Worm (Caenorhabditis elegans) whole organism, L1 larva: ENCODE measurements around the gene ZK370.6.

Experiments
- C16A3.4 ChIP-seq: fragments of 150-350 bp; optimal IDR thresholded peaks from 2 replicates; lab custom pipeline; 2014; ENCODE audit warnings: missing biosample characterization, missing genetic modification characterization
- C34B4.2 ChIP-seq: sonication (generic microtip); optimal IDR thresholded peaks from 2 replicates; lab custom pipeline; 2017; ENCODE audit warnings: mild to moderate bottlenecking, missing genetic modification characterization, missing compliant biosample characterization
- Y116A8C.19 ChIP-seq: sonication (generic microtip); optimal IDR thresholded peaks from 2 replicates; lab custom pipeline; 2016; ENCODE audit warnings: missing compliant biosample characterization, missing genetic modification characterization, borderline replicate concordance
- alr-1 ChIP-seq: fragments of 200-800 bp; sonication (Bioruptor generic); optimal IDR thresholded peaks from 2 replicates; lab custom pipeline; 2018; ENCODE audit warnings: borderline replicate concordance, mild to moderate bottlenecking, missing genetic modification characterization, missing compliant biosample characterization
- aly-2 ChIP-seq: fragments of 150-350 bp; optimal IDR thresholded peaks from 2 replicates; lab custom pipeline; 2014; ENCODE audit warnings: missing biosample characterization, missing genetic modification characterization
- ama-1 ChIP-seq: fragments of 150-350 bp; optimal IDR thresholded peaks from 2 replicates; lab custom pipeline; 2014
- blmp-1 ChIP-seq: fragments of 150-350 bp; optimal IDR thresholded peaks from 2 replicates; lab custom pipeline; 2014; ENCODE audit warnings: missing biosample characterization, missing genetic modification characterization
- ceh-63 ChIP-seq: fragments of 200-800 bp; sonication (Bioruptor generic); optimal IDR thresholded peaks from 2 replicates; lab custom pipeline; 2018; ENCODE audit warnings: mild to moderate bottlenecking, missing genetic modification characterization, missing compliant biosample characterization
- ceh-82 ChIP-seq, 3 experiments: fragments of 150-350 bp in 1 of 3; sonication (generic microtip) in 2 of 3; optimal IDR thresholded peaks; 2 replicates each; lab custom pipeline; 2014 to 2017; ENCODE audit warnings: missing biosample characterization in 3 of 3, missing genetic modification characterization in 3 of 3
- ces-1 ChIP-seq: fragments of 150-350 bp; optimal IDR thresholded peaks from 2 replicates; lab custom pipeline; 2014; ENCODE audit warnings: missing biosample characterization, missing genetic modification reagents, missing genetic modification characterization
- dpl-1 ChIP-seq, 3 experiments: fragments of 150-350 bp in 2 of 3; sonication (generic microtip) in 1 of 3; optimal IDR thresholded peaks; 2 replicates each; lab custom pipeline; 2014 to 2017; ENCODE audit warnings: missing biosample characterization in 3 of 3, missing genetic modification characterization in 3 of 3, missing genetic modification reagents in 3 of 3
- dsc-1 ChIP-seq: sonication (generic microtip); optimal IDR thresholded peaks from 2 replicates; lab custom pipeline; 2016; ENCODE audit warnings: mild to moderate bottlenecking, missing genetic modification characterization, missing compliant biosample characterization
- efl-1 ChIP-seq, 4 experiments: fragments of 150-350 bp; optimal IDR thresholded peaks in 3 of 4; peaks in 1 of 4; 1 replicate in 1 of 4; 2 replicates in 3 of 4; lab custom pipeline; 2014; ENCODE audit warnings: missing biosample characterization in 2 of 4, missing genetic modification characterization in 2 of 4, missing genetic modification reagents in 2 of 4
- egl-27 ChIP-seq, 2 experiments: fragments of 150-350 bp in 1 of 2; sonication (generic microtip); optimal IDR thresholded peaks; 3 replicates each; lab custom pipeline; 2017 to 2018; ENCODE audit warnings: missing biosample characterization in 2 of 2, missing genetic modification characterization in 2 of 2, missing genetic modification reagents in 2 of 2
- fkh-10 ChIP-seq: sonication (generic microtip); optimal IDR thresholded peaks from 2 replicates; lab custom pipeline; 2017; ENCODE audit warnings: missing biosample characterization, missing genetic modification reagents, missing genetic modification characterization
- fkh-4 ChIP-seq: sonication (generic microtip); optimal IDR thresholded peaks from 2 replicates; lab custom pipeline; 2016; ENCODE audit warnings: missing compliant biosample characterization, missing genetic modification characterization, borderline replicate concordance
- fkh-8 ChIP-seq: sonication (generic microtip); optimal IDR thresholded peaks from 2 replicates; lab custom pipeline; 2016; ENCODE audit warnings: mild to moderate bottlenecking, missing genetic modification characterization, missing compliant biosample characterization
- fos-1 ChIP-seq: fragments of 150-350 bp; optimal IDR thresholded peaks from 2 replicates; lab custom pipeline; 2014; ENCODE audit warnings: missing biosample characterization, missing genetic modification characterization
- hlh-4 ChIP-seq: sonication (generic microtip); optimal IDR thresholded peaks from 2 replicates; lab custom pipeline; 2016; ENCODE audit warnings: mild to moderate bottlenecking, missing genetic modification characterization, missing compliant biosample characterization
- hpl-2 ChIP-seq: fragments of 150-350 bp; optimal IDR thresholded peaks from 2 replicates; lab custom pipeline; 2014; ENCODE audit warnings: missing biosample characterization, missing genetic modification reagents, missing genetic modification characterization
- irx-1 ChIP-seq: sonication (generic microtip); optimal IDR thresholded peaks from 2 replicates; lab custom pipeline; 2016; ENCODE audit warnings: missing genetic modification characterization, missing compliant biosample characterization
- isw-1 ChIP-seq: fragments of 200-800 bp; sonication (Bioruptor generic); IDR thresholded peaks from 2 replicates; pipeline ENCODE4 v1.3.6; 2022; ENCODE audit warnings: missing genetic modification characterization, missing compliant biosample characterization
- jun-1 ChIP-seq: fragments of 150-350 bp; optimal IDR thresholded peaks from 2 replicates; lab custom pipeline; 2014; ENCODE audit warnings: missing biosample characterization, missing genetic modification reagents, missing genetic modification characterization
- lin-13 ChIP-seq: fragments of 150-350 bp; optimal IDR thresholded peaks from 2 replicates; lab custom pipeline; 2014; ENCODE audit warnings: missing biosample characterization, missing genetic modification reagents, missing genetic modification characterization
- lin-14 ChIP-seq: fragments of 200-800 bp; sonication (Bioruptor generic); optimal IDR thresholded peaks from 2 replicates; lab custom pipeline; 2018; ENCODE audit warnings: mild to moderate bottlenecking, missing genetic modification characterization, moderate library complexity, missing compliant biosample characterization
- lin-15B ChIP-seq: fragments of 150-350 bp; sonication (generic microtip); optimal IDR thresholded peaks from 3 replicates; lab custom pipeline; 2014; ENCODE audit warnings: missing biosample characterization, missing genetic modification characterization
- lin-35 ChIP-seq, 2 experiments: fragments of 150-350 bp; optimal IDR thresholded peaks; 2 replicates each; lab custom pipeline; 2014; ENCODE audit warnings: missing biosample characterization in 2 of 2, missing genetic modification characterization in 2 of 2, missing genetic modification reagents in 2 of 2
- lin-39 ChIP-seq: fragments of 150-350 bp; optimal IDR thresholded peaks from 2 replicates; lab custom pipeline; 2014; ENCODE audit warnings: missing biosample characterization, missing genetic modification reagents, missing genetic modification characterization
- lir-3 ChIP-seq: sonication (generic microtip); optimal IDR thresholded peaks from 2 replicates; lab custom pipeline; 2016; ENCODE audit warnings: mild to moderate bottlenecking, missing genetic modification characterization, moderate library complexity, missing compliant biosample characterization; ENCODE audit not compliant: poor library complexity
- lsy-2 ChIP-seq, 2 experiments: fragments of 150-350 bp; optimal IDR thresholded peaks; 2 replicates each; lab custom pipeline; 2014; ENCODE audit warnings: missing biosample characterization in 2 of 2, missing genetic modification characterization in 2 of 2
- mef-2 ChIP-seq: fragments of 150-350 bp; optimal IDR thresholded peaks from 2 replicates; lab custom pipeline; 2014; ENCODE audit warnings: missing biosample characterization, missing genetic modification characterization
- mep-1 ChIP-seq: fragments of 150-350 bp; optimal IDR thresholded peaks from 2 replicates; lab custom pipeline; 2014; ENCODE audit warnings: missing biosample characterization, missing genetic modification characterization
- nhr-19 ChIP-seq: fragments of 200-800 bp; sonication (Bioruptor generic); conservative IDR thresholded peaks from 2 replicates; pipeline ENCODE4 v1.3.6; 2022; ENCODE audit warnings: missing genetic modification characterization, missing compliant biosample characterization
- nhr-47 ChIP-seq: sonication (generic microtip); optimal IDR thresholded peaks from 2 replicates; lab custom pipeline; 2016; ENCODE audit warnings: mild to moderate bottlenecking, missing genetic modification characterization, moderate library complexity, missing compliant biosample characterization
- nhr-71 ChIP-seq: sonication (generic microtip); optimal IDR thresholded peaks from 2 replicates; lab custom pipeline; 2016; ENCODE audit warnings: mild to moderate bottlenecking, missing genetic modification characterization, moderate library complexity, missing compliant biosample characterization
- nhr-85 ChIP-seq: sonication (generic microtip); peaks from one replicate; lab custom pipeline; 2016; ENCODE audit warnings: missing genetic modification characterization, inconsistent platforms, missing compliant biosample characterization
- nhr-90 ChIP-seq: sonication (generic microtip); optimal IDR thresholded peaks from 2 replicates; lab custom pipeline; 2016; ENCODE audit warnings: mild to moderate bottlenecking, missing genetic modification characterization, missing compliant biosample characterization; ENCODE audit not compliant: poor library complexity
- pqm-1 ChIP-seq: sonication (generic microtip); optimal IDR thresholded peaks from 3 replicates; lab custom pipeline; 2017; ENCODE audit warnings: missing biosample characterization, missing genetic modification characterization
- skn-1 ChIP-seq: fragments of 150-350 bp; optimal IDR thresholded peaks from 2 replicates; lab custom pipeline; 2014; ENCODE audit warnings: missing biosample characterization, missing genetic modification characterization
- snu-23 ChIP-seq: sonication (generic microtip); optimal IDR thresholded peaks from 2 replicates; lab custom pipeline; 2016; ENCODE audit warnings: missing genetic modification characterization, missing compliant biosample characterization
- sox-4 ChIP-seq: sonication (generic microtip); optimal IDR thresholded peaks from 2 replicates; lab custom pipeline; 2016; ENCODE audit warnings: missing genetic modification characterization, missing compliant biosample characterization
- sptf-1 ChIP-seq: fragments of 150-350 bp; optimal IDR thresholded peaks from 2 replicates; lab custom pipeline; 2014; ENCODE audit warnings: missing biosample characterization, missing genetic modification characterization
- sup-37 ChIP-seq: fragments of 200-800 bp; sonication (Bioruptor generic); optimal IDR thresholded peaks from 2 replicates; lab custom pipeline; 2018; ENCODE audit warnings: mild to moderate bottlenecking, missing genetic modification characterization, missing compliant biosample characterization
- swsn-7 ChIP-seq: sonication (generic microtip); optimal IDR thresholded peaks from 2 replicates; lab custom pipeline; 2016; ENCODE audit warnings: missing genetic modification characterization, missing compliant biosample characterization
- unc-62 ChIP-seq: fragments of 150-350 bp; optimal IDR thresholded peaks from 2 replicates; lab custom pipeline; 2014; ENCODE audit warnings: missing biosample characterization, missing genetic modification reagents, missing genetic modification characterization
- unc-98 ChIP-seq: fragments of 200-800 bp; sonication (Bioruptor generic); IDR thresholded peaks from 2 replicates; pipeline ENCODE4 v1.3.6; 2022; ENCODE audit warnings: missing genetic modification characterization, missing compliant biosample characterization
- ztf-11 ChIP-seq, 2 experiments: sonication (generic microtip); optimal IDR thresholded peaks; 2 replicates each; lab custom pipeline; 2016 to 2017; ENCODE audit warnings: missing genetic modification characterization in 2 of 2, missing biosample characterization in 1 of 2, missing compliant biosample characterization in 1 of 2

Gene ZK370.6

DNA sequence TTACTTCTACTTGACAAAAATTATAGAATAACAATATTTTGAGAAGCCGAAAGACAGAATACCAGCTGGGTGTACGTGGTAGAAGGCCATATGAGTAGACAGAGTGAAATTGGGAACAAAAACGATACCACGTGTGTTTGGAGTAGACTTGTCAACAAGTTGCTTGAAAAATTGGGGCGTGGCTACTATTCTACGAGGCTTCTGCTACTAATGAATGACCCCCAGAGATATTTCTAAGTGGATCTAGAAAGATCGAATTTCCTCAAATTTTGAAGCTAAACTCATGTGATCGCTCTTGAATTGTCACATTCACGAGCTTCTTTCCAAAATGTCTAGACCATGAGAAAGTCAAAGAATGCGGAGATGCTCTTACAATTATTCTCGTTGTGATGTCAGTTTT is 18.4 kb upstream of the ZK370.6 start:
- no peak for TF ChIP-seq lin-15B
- TF ChIP-seq jun-1 (tag; lab: Kevin White, UChicago): no peak
- no peak for TF ChIP-seq hpl-2 (GFP tag; lab: Kevin White, UChicago)
- no peak for TF ChIP-seq lir-3 (tag; lab: Kevin White, UChicago)
- TF ChIP-seq sptf-1 (tag; lab: Kevin White, UChicago): no peak
- no peak for TF ChIP-seq fkh-10
- TF ChIP-seq lin-35 (GFP tag; optimal IDR thresholded peaks at IDR 0.05; lab: Kevin White, UChicago): no peak
- TF ChIP-seq ztf-11 (tag; optimal IDR thresholded peaks at IDR 0.05; lab: Kevin White, UChicago): no peak
- TF ChIP-seq sup-37: no peak
- TF ChIP-seq dsc-1 (tag; lab: Kevin White, UChicago): peak; percentile 56
- TF ChIP-seq fkh-4: peak; percentile 21

DNA sequence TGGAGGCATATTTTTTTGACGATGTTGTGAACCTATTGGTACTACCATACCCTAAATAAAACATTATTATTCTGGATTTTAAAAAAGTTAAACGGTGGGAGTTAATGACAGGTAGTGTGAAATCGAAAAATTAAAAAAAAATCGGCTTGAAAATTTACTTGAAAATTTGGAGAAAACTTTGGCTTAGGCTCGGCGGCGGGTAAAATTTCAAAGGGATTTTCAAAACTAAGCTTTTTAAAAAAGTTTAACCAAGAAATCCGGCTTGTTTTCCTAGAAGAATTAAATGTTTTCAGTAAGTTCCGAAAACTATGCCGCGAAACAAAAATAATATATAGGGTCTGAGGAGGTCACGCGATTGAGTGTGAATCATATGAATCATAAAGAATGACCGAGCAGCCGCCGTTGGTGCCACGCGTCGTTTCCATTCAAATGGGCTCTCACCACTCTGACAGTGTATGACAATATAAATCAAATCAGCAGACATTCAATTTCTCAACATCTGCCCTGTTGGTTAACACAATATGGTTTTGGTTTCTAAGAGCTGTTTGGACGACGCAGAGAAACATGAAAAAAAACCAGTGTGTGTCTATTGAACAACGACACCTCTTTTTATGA is 17.5 kb upstream of the ZK370.6 start, which contains the start of gene aak-1:
aak-1 (minus strand) TSS at position 51 of the 615 bp plus-strand sequence.
- no peak for TF ChIP-seq nhr-90
- no peak for TF ChIP-seq efl-1 (optimal IDR thresholded peaks at IDR 0.05; lab: Kevin White, UChicago)
- peak in 1 of 2 experiments; percentile 86 for TF ChIP-seq efl-1 (GFP tag; optimal IDR thresholded peaks at IDR 0.05 in 1 of 2; lab: Kevin White, UChicago)
- TF ChIP-seq swsn-7 (tag; lab: Kevin White, UChicago): no peak
- peak; percentile 66 for TF ChIP-seq dsc-1 (tag; lab: Kevin White, UChicago)
- TF ChIP-seq fkh-4: peak; percentile 7
- TF ChIP-seq ceh-63 (GFP tag; lab: Kevin White, UChicago): no peak
- TF ChIP-seq, all 84 proteins: peak for 3

DNA sequence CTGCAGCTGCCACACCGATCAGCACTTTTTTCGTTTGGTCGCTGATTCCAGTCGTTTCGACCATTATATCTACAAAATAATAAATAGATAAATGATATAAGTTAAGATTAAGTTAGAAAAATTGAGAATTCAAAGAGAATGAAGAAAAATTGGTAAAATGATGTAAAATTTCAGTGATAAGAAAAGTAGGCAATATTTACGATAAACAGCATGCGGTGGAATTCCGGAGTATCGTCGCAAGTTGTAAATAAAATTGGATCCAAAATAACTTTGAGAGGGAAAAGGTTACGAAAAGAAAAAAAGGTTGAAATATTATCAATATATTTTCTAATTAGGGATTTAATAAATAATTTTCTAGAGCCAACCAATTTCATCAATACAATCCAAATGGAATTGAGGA is 11.0 kb upstream of the ZK370.6 start, which contains the start of gene tomm-70:
tomm-70 (minus strand) TSS at position 69 of the 400 bp plus-strand sequence.
- TF ChIP-seq dsc-1 (tag; lab: Kevin White, UChicago): no peak
- TF ChIP-seq fkh-8 (tag; lab: Kevin White, UChicago): no peak
- TF ChIP-seq unc-62 (GFP tag; lab: Kevin White, UChicago): no peak
- TF ChIP-seq isw-1 (GFP tag; lab: Robert Waterston, UW): no peak
- TF ChIP-seq ceh-82 (tag; optimal IDR thresholded peaks at IDR 0.05; lab: Kevin White, UChicago): no peak
- TF ChIP-seq swsn-7 (tag; lab: Kevin White, UChicago): peak; percentile 2
- TF ChIP-seq nhr-85: peak; percentile 40
- TF ChIP-seq irx-1 (tag; lab: Kevin White, UChicago): no peak
- TF ChIP-seq hlh-4 (tag; lab: Kevin White, UChicago): no peak
- no peak for TF ChIP-seq unc-98
- TF ChIP-seq mep-1 (tag; lab: Kevin White, UChicago): peak; percentile 25
- peak in 2 of 3 experiments; percentile 25 to 58 for TF ChIP-seq dpl-1 (GFP tag; optimal IDR thresholded peaks at IDR 0.05; lab: Kevin White, UChicago)
- TF ChIP-seq nhr-47 (tag; lab: Kevin White, UChicago): no peak
- TF ChIP-seq C16A3.4 (tag; lab: Kevin White, UChicago): no peak
- TF ChIP-seq lsy-2 (tag; optimal IDR thresholded peaks at IDR 0.05; lab: Kevin White, UChicago): peak; percentile 14 to 61
- TF ChIP-seq lin-39: no peak
- TF ChIP-seq fos-1 (tag; lab: Kevin White, UChicago): no peak
- peak; percentile 22 for TF ChIP-seq nhr-71 (tag; lab: Kevin White, UChicago)
- TF ChIP-seq alr-1 (tag; lab: Kevin White, UChicago): no peak
- no peak for TF ChIP-seq lin-13 (GFP tag; lab: Kevin White, UChicago)
- TF ChIP-seq egl-27 (tag; optimal IDR thresholded peaks at IDR 0.05; lab: Kevin White, UChicago): no peak
- no peak for TF ChIP-seq mef-2 (tag; lab: Kevin White, UChicago)
- TF ChIP-seq ama-1 (lab: Kevin White, UChicago): no peak
- no peak for TF ChIP-seq ces-1
- no peak for TF ChIP-seq sox-4 (tag; lab: Kevin White, UChicago)
- no peak for TF ChIP-seq skn-1 (tag; lab: Kevin White, UChicago)
- TF ChIP-seq Y116A8C.19: no peak
- peak; percentile 35 for TF ChIP-seq blmp-1 (tag; lab: Kevin White, UChicago)
- no peak for TF ChIP-seq aly-2
- no peak for TF ChIP-seq nhr-90
- TF ChIP-seq pqm-1 (tag; lab: Kevin White, UChicago): no peak
- TF ChIP-seq nhr-19 (GFP tag; lab: Robert Waterston, UW): no peak
- peak; percentile 15 to 45 for TF ChIP-seq efl-1 (optimal IDR thresholded peaks at IDR 0.05; lab: Kevin White, UChicago)
- TF ChIP-seq efl-1 (GFP tag; optimal IDR thresholded peaks at IDR 0.05 in 1 of 2; lab: Kevin White, UChicago): peak; percentile 26 to 89
- no peak for TF ChIP-seq lin-14 (GFP tag; lab: Kevin White, UChicago)
- TF ChIP-seq C34B4.2 (tag; lab: Kevin White, UChicago): no peak
- TF ChIP-seq lin-35 (GFP tag; optimal IDR thresholded peaks at IDR 0.05; lab: Kevin White, UChicago): peak; percentile 19 to 51
- peak; percentile 24 for TF ChIP-seq snu-23 (GFP tag; lab: Kevin White, UChicago)
